Fruit fly (Drosophila melanogaster): ENCODE results near the gene CG8492.

DNA sequence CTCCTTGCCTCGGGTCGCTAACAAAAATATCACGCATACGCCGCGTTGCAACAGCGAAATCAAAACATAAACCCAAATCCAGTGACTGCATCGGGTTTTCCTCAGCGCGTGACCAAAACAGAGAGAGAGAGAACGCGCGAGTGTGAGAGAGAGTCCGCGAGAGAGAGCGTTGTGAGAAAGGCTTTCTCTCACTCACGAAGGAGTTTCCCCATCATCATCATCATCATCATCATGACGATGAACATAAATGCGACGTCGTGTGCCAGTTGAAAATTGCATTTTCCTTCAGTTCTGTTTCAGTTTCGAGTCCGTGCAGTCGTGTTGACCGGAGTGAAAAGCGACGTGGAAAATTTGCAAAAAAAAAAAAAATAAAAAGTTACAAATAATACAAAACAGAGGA lies 15.1 kb upstream of the CG8492 start, which contains the start of gene CG13685:
- TF ChIP-seq CG8478 (optimal IDR thresholded peaks at IDR 0.05) (no peak), CTCF (optimal IDR thresholded peaks at IDR 0.05) (no peak)
